Fruit fly (Drosophila melanogaster) whole organism, embryonic: ENCODE measurements around the gene CG10031.

Source experiments
- Adf1 ChIP-seq: fragments of 200-800 bp; sonication (Bioruptor generic); IDR thresholded peaks from 2 replicates; pipeline ENCODE4 v1.3.6; 2022; ENCODE audit warnings: missing biosample characterization, missing genetic modification characterization
- B-H2 ChIP-seq: fragments of 200-800 bp; sonication (Bioruptor generic); optimal IDR thresholded peaks from 2 replicates; lab custom pipeline; 2018; ENCODE audit warnings: missing biosample characterization, mild to moderate bottlenecking, missing genetic modification characterization
- Bgb ChIP-seq: fragments of 200-800 bp; sonication (Bioruptor generic); IDR thresholded peaks from 2 replicates; pipeline ENCODE4 v1.3.6; 2022; ENCODE audit warnings: missing biosample characterization, missing genetic modification characterization; ENCODE audit not compliant: partially characterized antibody
- CG1024 ChIP-seq: fragments of 200-800 bp; sonication (Bioruptor generic); IDR thresholded peaks from 2 replicates; pipeline ENCODE4 v1.3.6; 2022; ENCODE audit warnings: missing biosample characterization, missing genetic modification characterization
- CG10321 ChIP-seq: fragments of 200-800 bp; sonication (Bioruptor generic); IDR thresholded peaks from 2 replicates; pipeline ENCODE4 v1.3.6; 2022; ENCODE audit warnings: missing biosample characterization, missing genetic modification characterization
- CG11504 ChIP-seq: fragments of 200-800 bp; sonication (Bioruptor generic); optimal IDR thresholded peaks from 3 replicates; lab custom pipeline; 2019; ENCODE audit warnings: missing biosample characterization, mild to moderate bottlenecking, missing genetic modification characterization, moderate library complexity
- CG12104 ChIP-seq: fragments of 200-800 bp; sonication (Bioruptor generic); optimal IDR thresholded peaks from 3 replicates; lab custom pipeline; 2016; ENCODE audit warnings: missing biosample characterization, missing genetic modification characterization
- CG13287 ChIP-seq: fragments of 200-800 bp; sonication (Bioruptor generic); IDR thresholded peaks from 2 replicates; pipeline ENCODE4 v1.3.6; 2022; ENCODE audit warnings: missing biosample characterization, missing genetic modification characterization; ENCODE audit not compliant: partially characterized antibody
- CG1529 ChIP-seq: fragments of 200-800 bp; sonication (Bioruptor generic); optimal IDR thresholded peaks from 3 replicates; lab custom pipeline; 2018; ENCODE audit warnings: missing biosample characterization, missing genetic modification characterization
- CG16863 ChIP-seq: fragments of 200-800 bp; sonication (Bioruptor generic); optimal IDR thresholded peaks from 3 replicates; lab custom pipeline; 2016; ENCODE audit warnings: missing biosample characterization, missing genetic modification characterization
- CG1832 ChIP-seq: fragments of 200-800 bp; sonication (Bioruptor generic); optimal IDR thresholded peaks from 2 replicates; lab custom pipeline; 2017; ENCODE audit warnings: missing biosample characterization, mild to moderate bottlenecking, missing genetic modification characterization, inconsistent platforms
- CG2129 ChIP-seq: fragments of 200-800 bp; sonication (Bioruptor generic); IDR thresholded peaks from 2 replicates; pipeline ENCODE4 v1.3.6; 2022; ENCODE audit warnings: missing biosample characterization, missing genetic modification characterization; ENCODE audit not compliant: partially characterized antibody
- CG2712 ChIP-seq: fragments of 200-800 bp; optimal IDR thresholded peaks from 3 replicates; lab custom pipeline; 2019; ENCODE audit warnings: missing biosample characterization, mild to moderate bottlenecking, missing genetic modification characterization, moderate library complexity
- CG2875 ChIP-seq: fragments of 200-800 bp; sonication (Bioruptor generic); optimal IDR thresholded peaks from 2 replicates; lab custom pipeline; 2017; ENCODE audit warnings: missing biosample characterization, mild to moderate bottlenecking, missing genetic modification characterization, missing genetic modification reagents
- CG32532 ChIP-seq: fragments of 200-800 bp; sonication (Bioruptor generic); IDR thresholded peaks from 2 replicates; pipeline ENCODE4 v1.3.6; 2022; ENCODE audit warnings: missing biosample characterization, missing genetic modification characterization
- CG6791 ChIP-seq: fragments of 200-800 bp; sonication (Bioruptor generic); IDR thresholded peaks from 3 replicates; pipeline ENCODE4 v1.3.6; 2022; ENCODE audit warnings: missing biosample characterization, missing genetic modification characterization; ENCODE audit not compliant: partially characterized antibody
- CG8359 ChIP-seq: fragments of 200-800 bp; sonication (Bioruptor generic); optimal IDR thresholded peaks from 2 replicates; lab custom pipeline; 2017; ENCODE audit warnings: missing biosample characterization, mild to moderate bottlenecking, missing genetic modification characterization, borderline replicate concordance
- CG8478 ChIP-seq: fragments of >200 bp; optimal IDR thresholded peaks from 2 replicates; lab custom pipeline; 2018
- CTCF ChIP-seq: fragments of 200-800 bp; sonication (Bioruptor generic); optimal IDR thresholded peaks from 2 replicates; lab custom pipeline; 2017; ENCODE audit warnings: missing biosample characterization, mild to moderate bottlenecking, missing genetic modification characterization, moderate library complexity
- CoRest ChIP-seq: fragments of 200-800 bp; sonication (Bioruptor generic); optimal IDR thresholded peaks from 3 replicates; lab custom pipeline; 2018; ENCODE audit warnings: missing biosample characterization, mild to moderate bottlenecking, missing genetic modification characterization, moderate library complexity
- Dad ChIP-seq: fragments of 200-800 bp; sonication (Bioruptor generic); optimal IDR thresholded peaks from 3 replicates; lab custom pipeline; 2016; ENCODE audit warnings: missing biosample characterization, missing genetic modification characterization
- Ets97D ChIP-seq: fragments of 200-800 bp; sonication (Bioruptor generic); optimal IDR thresholded peaks from 3 replicates; lab custom pipeline; 2016; ENCODE audit warnings: missing biosample characterization, missing genetic modification characterization
- H15 ChIP-seq: fragments of 200-800 bp; sonication (Bioruptor generic); IDR thresholded peaks from 3 replicates; pipeline ENCODE4 v1.3.6; 2022; ENCODE audit warnings: missing biosample characterization, missing genetic modification characterization
- HmgD ChIP-seq: fragments of 200-800 bp; sonication (Bioruptor generic); optimal IDR thresholded peaks from 3 replicates; lab custom pipeline; 2016; ENCODE audit warnings: missing biosample characterization, missing genetic modification characterization
- Jarid2 ChIP-seq: fragments of 200-800 bp; sonication (Bioruptor generic); optimal IDR thresholded peaks from 3 replicates; lab custom pipeline; 2017; ENCODE audit warnings: mild to moderate bottlenecking, missing biosample characterization, missing genetic modification reagents, missing genetic modification characterization
- MTF-1 ChIP-seq: fragments of 200-800 bp; sonication (Bioruptor generic); optimal IDR thresholded peaks from 2 replicates; lab custom pipeline; 2018; ENCODE audit warnings: missing biosample characterization, mild to moderate bottlenecking, missing genetic modification characterization, borderline replicate concordance
- Max ChIP-seq: fragments of 200-800 bp; sonication (Bioruptor generic); optimal IDR thresholded peaks from 2 replicates; lab custom pipeline; 2016; ENCODE audit warnings: missing biosample characterization, mild to moderate bottlenecking, missing genetic modification characterization
- NC2α ChIP-seq: fragments of 200-800 bp; sonication (Bioruptor generic); optimal IDR thresholded peaks from 2 replicates; lab custom pipeline; 2016; ENCODE audit warnings: missing biosample characterization, missing genetic modification characterization
- NFAT ChIP-seq: fragments of 200-800 bp; sonication (Bioruptor generic); IDR thresholded peaks from 2 replicates; pipeline ENCODE4 v1.3.6; 2022; ENCODE audit warnings: missing biosample characterization, missing genetic modification characterization
- Nf-YA ChIP-seq: fragments of 200-800 bp; sonication (Bioruptor generic); IDR thresholded peaks from 2 replicates; pipeline ENCODE4 v1.3.6; 2022; ENCODE audit warnings: missing biosample characterization, missing genetic modification characterization
- Nf-YC ChIP-seq: fragments of 200-800 bp; optimal IDR thresholded peaks from 3 replicates; lab custom pipeline; 2019; ENCODE audit warnings: missing biosample characterization, mild to moderate bottlenecking, missing genetic modification characterization, moderate library complexity
- Scr ChIP-seq: fragments of 200-800 bp; sonication (Bioruptor generic); IDR thresholded peaks from 2 replicates; pipeline ENCODE4 v1.3.6; 2022; ENCODE audit warnings: missing biosample characterization, missing genetic modification characterization; ENCODE audit not compliant: partially characterized antibody
- TFAM ChIP-seq: fragments of 200-800 bp; sonication (Bioruptor generic); optimal IDR thresholded peaks from 2 replicates; lab custom pipeline; 2017; ENCODE audit warnings: missing biosample characterization, missing genetic modification characterization, inconsistent platforms
- ab ChIP-seq: fragments of 200-800 bp; sonication (Bioruptor generic); optimal IDR thresholded peaks from 2 replicates; lab custom pipeline; 2016; ENCODE audit warnings: missing biosample characterization, missing genetic modification characterization
- ato ChIP-seq: fragments of 200-800 bp; sonication (Bioruptor generic); IDR thresholded peaks from 2 replicates; pipeline ENCODE4 v1.3.6; 2022; ENCODE audit warnings: missing biosample characterization, missing genetic modification characterization; ENCODE audit not compliant: partially characterized antibody
- bigmax ChIP-seq: fragments of 200-800 bp; sonication (Bioruptor generic); optimal IDR thresholded peaks from 2 replicates; lab custom pipeline; 2018; ENCODE audit warnings: missing biosample characterization, mild to moderate bottlenecking, missing genetic modification characterization
- chinmo ChIP-seq: fragments of 200-800 bp; sonication (Bioruptor generic); IDR thresholded peaks from 4 replicates; pipeline ENCODE4 v1.3.6; 2022; ENCODE audit warnings: missing biosample characterization, missing genetic modification characterization; ENCODE audit not compliant: partially characterized antibody
- eyg ChIP-seq: fragments of 200-800 bp; sonication (Bioruptor generic); optimal IDR thresholded peaks from 3 replicates; lab custom pipeline; 2016; ENCODE audit warnings: missing biosample characterization, missing genetic modification characterization
- gcm2 ChIP-seq: fragments of 200-800 bp; sonication (Bioruptor generic); optimal IDR thresholded peaks from 2 replicates; lab custom pipeline; 2016; ENCODE audit warnings: missing biosample characterization, missing genetic modification characterization
- gfzf ChIP-seq: fragments of 200-800 bp; sonication (Bioruptor generic); optimal IDR thresholded peaks from 2 replicates; lab custom pipeline; 2016; ENCODE audit warnings: missing biosample characterization, mild to moderate bottlenecking, missing genetic modification characterization, moderate library complexity
- grau ChIP-seq: fragments of 200-800 bp; optimal IDR thresholded peaks from 3 replicates; lab custom pipeline; 2019; ENCODE audit warnings: missing biosample characterization, mild to moderate bottlenecking, missing genetic modification characterization, moderate library complexity
- nmo ChIP-seq: fragments of 200-800 bp; sonication (Bioruptor generic); optimal IDR thresholded peaks from 2 replicates; lab custom pipeline; 2018; ENCODE audit warnings: missing biosample characterization, mild to moderate bottlenecking, missing genetic modification characterization, moderate library complexity
- odd ChIP-seq: fragments of 200-800 bp; sonication (Bioruptor generic); optimal IDR thresholded peaks from 2 replicates; lab custom pipeline; 2017; ENCODE audit warnings: missing biosample characterization, mild to moderate bottlenecking, missing genetic modification characterization
- phol ChIP-seq: fragments of 200-800 bp; sonication (Bioruptor generic); optimal IDR thresholded peaks from 3 replicates; lab custom pipeline; 2018; ENCODE audit warnings: missing biosample characterization, mild to moderate bottlenecking, missing genetic modification characterization, moderate library complexity
- run ChIP-seq: fragments of 200-800 bp; sonication (Bioruptor generic); optimal IDR thresholded peaks from 3 replicates; lab custom pipeline; 2018; ENCODE audit warnings: missing biosample characterization, mild to moderate bottlenecking, missing genetic modification characterization
- seq ChIP-seq: fragments of 200-800 bp; sonication (Bioruptor generic); IDR thresholded peaks from 2 replicates; pipeline ENCODE4 v1.3.6; 2022; ENCODE audit warnings: missing biosample characterization, missing genetic modification characterization
- ttk ChIP-seq: fragments of 200-800 bp; sonication (Bioruptor generic); IDR thresholded peaks from 2 replicates; pipeline ENCODE4 v2.1.2; 2022; ENCODE audit warnings: missing biosample characterization, missing genetic modification characterization
- twi ChIP-seq: fragments of 200-800 bp; optimal IDR thresholded peaks from 2 replicates; lab custom pipeline; 2019; ENCODE audit warnings: missing biosample characterization, mild to moderate bottlenecking, missing genetic modification characterization, moderate library complexity
- wek ChIP-seq: fragments of 200-800 bp; sonication (Bioruptor generic); optimal IDR thresholded peaks from 3 replicates; lab custom pipeline; 2018; ENCODE audit warnings: missing biosample characterization, mild to moderate bottlenecking, missing genetic modification characterization, moderate library complexity
- zfh1 ChIP-seq: fragments of 200-800 bp; sonication (Bioruptor generic); IDR thresholded peaks from 3 replicates; pipeline ENCODE4 v1.3.6; 2022; ENCODE audit warnings: missing biosample characterization, missing genetic modification characterization
- zfh2 ChIP-seq: fragments of 200-800 bp; sonication (Bioruptor generic); optimal IDR thresholded peaks from 2 replicates; lab custom pipeline; 2016; ENCODE audit warnings: missing biosample characterization, missing genetic modification characterization

The CG10031 gene

dm6 chr2L:3662307-3662795 lies 36.5 kb downstream of the CG10031 start, which contains the start of gene Drgx (continued):
- peak; percentile 92 for TF ChIP-seq Nf-YA
- TF ChIP-seq nmo (GFP tag; lab: Kevin White, UChicago), result peak; percentile 9
- no peak for TF ChIP-seq CG2129 (GFP tag; lab: Robert Waterston, UW)
- TF ChIP-seq gfzf (GFP tag; lab: Kevin White, UChicago), result no peak
- no peak for TF ChIP-seq wek (GFP tag; lab: Kevin White, UChicago)
- TF ChIP-seq zfh2 (GFP tag; lab: Kevin White, UChicago), result no peak
- peak; percentile 58; the same call in 1 of the 4 replicates for TF ChIP-seq chinmo (GFP tag; lab: Robert Waterston, UW)
- no peak for TF ChIP-seq CG2875 (GFP tag; lab: Kevin White, UChicago)
- TF ChIP-seq Jarid2 (GFP tag; lab: Kevin White, UChicago), result peak; percentile 59
- TF ChIP-seq HmgD (GFP tag; lab: Kevin White, UChicago), result no peak
- TF ChIP-seq Ets97D, result no peak
- no peak for TF ChIP-seq run (tag; lab: Kevin White, UChicago)
- no peak for TF ChIP-seq CG1024
- TF ChIP-seq CG16863 (GFP tag; lab: Kevin White, UChicago), result no peak
- 0 out of 2 replicates have a peak, but pooled peaks have one; percentile 12 for TF ChIP-seq ato (GFP tag; lab: Robert Waterston, UW)
- peak; percentile 31; the same call in 1 of the 2 replicates for TF ChIP-seq CG13287
- 0 out of 3 replicates have a peak, but pooled peaks have one; percentile 40 for TF ChIP-seq zfh1 (GFP tag; lab: Robert Waterston, UW)
- no peak for TF ChIP-seq H15 (GFP tag; lab: Robert Waterston, UW)
- peak; percentile 6 for TF ChIP-seq CoRest (tag; lab: Kevin White, UChicago)
- TF ChIP-seq CG1832 (GFP tag; lab: Kevin White, UChicago), result peak; percentile 93
- TF ChIP-seq Adf1 (GFP tag; lab: Robert Waterston, UW), result peak; percentile 96
- peak; percentile 93 for TF ChIP-seq CG10321
- no peak for TF ChIP-seq Scr (GFP tag; lab: Robert Waterston, UW)
- no peak; the same call in 1 of the 2 replicates for TF ChIP-seq ttk
- TF ChIP-seq MTF-1, result no peak
- 0 out of 3 replicates have a peak, but pooled peaks have one; percentile 39 for TF ChIP-seq CG6791 (GFP tag; lab: Robert Waterston, UW)
- TF ChIP-seq eyg (GFP tag; lab: Kevin White, UChicago), result no peak
- TF ChIP-seq CG12104 (GFP tag; lab: Kevin White, UChicago), result no peak
- TF ChIP-seq CG32532, result no peak
- peak; percentile 14 for TF ChIP-seq CTCF (GFP tag; lab: Kevin White, UChicago)
- no peak for TF ChIP-seq Max (GFP tag; lab: Kevin White, UChicago)
- no peak for TF ChIP-seq gcm2 (GFP tag; lab: Kevin White, UChicago)
- TF ChIP-seq CG11504 (tag; lab: Kevin White, UChicago), result no peak
- TF ChIP-seq TFAM (GFP tag; lab: Kevin White, UChicago), result no peak
- no peak for TF ChIP-seq CG1529 (GFP tag; lab: Kevin White, UChicago)
- no peak for TF ChIP-seq odd (GFP tag; lab: Kevin White, UChicago)
- TF ChIP-seq twi (tag; lab: Kevin White, UChicago), result no peak
- peak; percentile 87 for TF ChIP-seq CG8478 (lab: Kevin White, UChicago)
- no peak for TF ChIP-seq grau (tag; lab: Kevin White, UChicago)
- TF ChIP-seq CG8359 (GFP tag; lab: Kevin White, UChicago), result no peak
- peak; percentile 82 for TF ChIP-seq seq (GFP tag; lab: Robert Waterston, UW)
- peak; percentile 98 for TF ChIP-seq Nf-YC
- no peak for TF ChIP-seq ab (GFP tag; lab: Kevin White, UChicago)
- no peak for TF ChIP-seq NFAT (GFP tag; lab: Robert Waterston, UW)
- TF ChIP-seq NC2α (GFP tag; lab: Kevin White, UChicago), result no peak
- TF ChIP-seq phol (tag; lab: Kevin White, UChicago), result peak; percentile 9
- TF ChIP-seq Bgb (GFP tag; lab: Robert Waterston, UW), result peak; percentile 13; the same call in 1 of the 2 replicates
- TF ChIP-seq B-H2, result no peak
- TF ChIP-seq Dad (GFP tag; lab: Kevin White, UChicago), result no peak
- TF ChIP-seq CG2712 (tag; lab: Kevin White, UChicago), result no peak
- TF ChIP-seq bigmax (GFP tag; lab: Kevin White, UChicago), result no peak
